Fruit fly (Drosophila melanogaster) whole organism, embryonic: ENCODE data around the gene CG14507.

Source experiments
- CG10462 ChIP-seq: fragments of 200-800 bp; sonication (Bioruptor generic); optimal IDR thresholded peaks from 2 replicates; lab custom pipeline; 2016; ENCODE audit warnings: missing biosample characterization, missing genetic modification characterization
- CG11560 ChIP-seq: fragments of 200-800 bp; sonication (Bioruptor generic); IDR thresholded peaks from 3 replicates; pipeline ENCODE4 v1.3.6; 2022; ENCODE audit warnings: missing biosample characterization, missing genetic modification characterization
- CG16815 ChIP-seq: fragments of 200-800 bp; sonication (Bioruptor generic); optimal IDR thresholded peaks from 3 replicates; lab custom pipeline; 2017; ENCODE audit warnings: missing biosample characterization, mild to moderate bottlenecking, missing genetic modification characterization
- CG1832 ChIP-seq: fragments of 200-800 bp; sonication (Bioruptor generic); optimal IDR thresholded peaks from 2 replicates; lab custom pipeline; 2017; ENCODE audit warnings: missing biosample characterization, mild to moderate bottlenecking, missing genetic modification characterization, inconsistent platforms
- CG2120 ChIP-seq: fragments of 200-800 bp; sonication (Bioruptor generic); optimal IDR thresholded peaks from 3 replicates; lab custom pipeline; 2016; ENCODE audit warnings: missing biosample characterization, missing genetic modification characterization
- CG2202 ChIP-seq: fragments of 200-800 bp; sonication (Bioruptor generic); optimal IDR thresholded peaks from 2 replicates; lab custom pipeline; 2018; ENCODE audit warnings: missing biosample characterization, mild to moderate bottlenecking, missing genetic modification characterization
- CG2678 ChIP-seq: fragments of 200-800 bp; sonication (Bioruptor generic); optimal IDR thresholded peaks from 3 replicates; lab custom pipeline; 2019; ENCODE audit warnings: missing biosample characterization, mild to moderate bottlenecking, missing genetic modification characterization, moderate library complexity
- CG31224 ChIP-seq: fragments of 200-800 bp; sonication (Bioruptor generic); IDR thresholded peaks from 2 replicates; pipeline ENCODE4 v1.3.6; 2022; ENCODE audit warnings: missing biosample characterization, missing genetic modification characterization
- CG3281 ChIP-seq: fragments of 200-800 bp; sonication (Bioruptor generic); optimal IDR thresholded peaks from 3 replicates; lab custom pipeline; 2017; ENCODE audit warnings: missing biosample characterization, mild to moderate bottlenecking, missing genetic modification characterization
- CG4854 ChIP-seq: fragments of 200-800 bp; sonication (Bioruptor generic); optimal IDR thresholded peaks from 2 replicates; lab custom pipeline; 2016; ENCODE audit warnings: missing biosample characterization, missing genetic modification characterization, inconsistent platforms
- CG5180 ChIP-seq: fragments of 200-800 bp; sonication (Bioruptor generic); optimal IDR thresholded peaks from 3 replicates; lab custom pipeline; 2017; ENCODE audit warnings: missing biosample characterization, missing genetic modification characterization, mild to moderate bottlenecking, moderate library complexity, missing genetic modification reagents
- CG6254 ChIP-seq: fragments of 200-800 bp; sonication (Bioruptor generic); optimal IDR thresholded peaks from 3 replicates; lab custom pipeline; 2017; ENCODE audit warnings: mild to moderate bottlenecking, missing biosample characterization, missing genetic modification reagents, missing genetic modification characterization
- CG6765 ChIP-seq: fragments of 200-800 bp; sonication (Bioruptor generic); optimal IDR thresholded peaks from 3 replicates; lab custom pipeline; 2017; ENCODE audit warnings: missing biosample characterization, mild to moderate bottlenecking, missing genetic modification characterization
- CG8359 ChIP-seq: fragments of 200-800 bp; sonication (Bioruptor generic); optimal IDR thresholded peaks from 2 replicates; lab custom pipeline; 2017; ENCODE audit warnings: missing biosample characterization, mild to moderate bottlenecking, missing genetic modification characterization, borderline replicate concordance
- CG9215 ChIP-seq: fragments of 200-800 bp; sonication (Bioruptor generic); IDR thresholded peaks from 2 replicates; pipeline ENCODE4 v1.3.6; 2022; ENCODE audit warnings: missing biosample characterization, missing genetic modification characterization
- CG9797 ChIP-seq: fragments of 200-800 bp; sonication (Bioruptor generic); optimal IDR thresholded peaks from 3 replicates; lab custom pipeline; 2018; ENCODE audit warnings: missing biosample characterization, mild to moderate bottlenecking, missing genetic modification characterization
- CG9932 ChIP-seq: fragments of 200-800 bp; sonication (Bioruptor generic); IDR thresholded peaks from 2 replicates; pipeline ENCODE4 v1.3.6; 2022; ENCODE audit warnings: missing biosample characterization, missing genetic modification characterization
- CoRest ChIP-seq: fragments of 200-800 bp; sonication (Bioruptor generic); optimal IDR thresholded peaks from 3 replicates; lab custom pipeline; 2018; ENCODE audit warnings: missing biosample characterization, mild to moderate bottlenecking, missing genetic modification characterization, moderate library complexity
- Doc3 ChIP-seq: fragments of 200-800 bp; sonication (Bioruptor generic); IDR thresholded peaks from 3 replicates; pipeline ENCODE4 v1.3.6; 2022; ENCODE audit warnings: missing biosample characterization, missing genetic modification characterization; ENCODE audit not compliant: partially characterized antibody
- Gug ChIP-seq: fragments of 200-800 bp; sonication (Bioruptor generic); IDR thresholded peaks from 4 replicates; pipeline ENCODE4 v1.3.6; 2022; ENCODE audit warnings: missing biosample characterization, missing genetic modification characterization
- HLH4C ChIP-seq: fragments of 200-800 bp; sonication (Bioruptor generic); IDR thresholded peaks from 3 replicates; pipeline ENCODE4 v1.3.6; 2022; ENCODE audit warnings: missing biosample characterization, missing genetic modification characterization; ENCODE audit not compliant: partially characterized antibody
- Hr51 ChIP-seq, 2 experiments: fragments of 200-800 bp; sonication (Bioruptor generic); optimal IDR thresholded peaks; 2 replicates in 1 of 2; 3 replicates in 1 of 2; lab custom pipeline; 2016 to 2018; ENCODE audit warnings: missing biosample characterization in 2 of 2, missing genetic modification characterization in 2 of 2, mild to moderate bottlenecking in 1 of 2, moderate library complexity in 1 of 2
- Lhr ChIP-seq: fragments of 200-800 bp; sonication (Bioruptor generic); optimal IDR thresholded peaks from 3 replicates; lab custom pipeline; 2017; ENCODE audit warnings: mild to moderate bottlenecking, missing biosample characterization, missing genetic modification reagents, missing genetic modification characterization
- Meics ChIP-seq: fragments of 200-800 bp; sonication (Bioruptor generic); optimal IDR thresholded peaks from 2 replicates; lab custom pipeline; 2017; ENCODE audit warnings: missing biosample characterization, mild to moderate bottlenecking, missing genetic modification characterization
- Nf-YB ChIP-seq: fragments of 200-800 bp; sonication (Bioruptor generic); optimal IDR thresholded peaks from 3 replicates; lab custom pipeline; 2019; ENCODE audit warnings: missing biosample characterization, mild to moderate bottlenecking, missing genetic modification characterization, moderate library complexity
- Rx ChIP-seq: fragments of 200-800 bp; sonication (Bioruptor generic); IDR thresholded peaks from 2 replicates; pipeline ENCODE4 v1.3.6; 2022; ENCODE audit warnings: missing biosample characterization, missing genetic modification characterization
- Side ChIP-seq: fragments of 200-800 bp; sonication (Bioruptor generic); optimal IDR thresholded peaks from 2 replicates; lab custom pipeline; 2016; ENCODE audit warnings: missing biosample characterization, missing genetic modification characterization
- Six4 ChIP-seq: fragments of 200-800 bp; sonication (Bioruptor generic); optimal IDR thresholded peaks from 2 replicates; lab custom pipeline; 2016; ENCODE audit warnings: missing biosample characterization, missing genetic modification characterization
- Sox100B ChIP-seq: fragments of 200-800 bp; sonication (Bioruptor generic); optimal IDR thresholded peaks from 3 replicates; lab custom pipeline; 2018; ENCODE audit warnings: missing biosample characterization, mild to moderate bottlenecking, missing genetic modification characterization
- Xrp1 ChIP-seq: fragments of 200-800 bp; sonication (Bioruptor generic); IDR thresholded peaks from 2 replicates; pipeline ENCODE4 v1.3.6; 2022; ENCODE audit warnings: missing biosample characterization, missing genetic modification characterization
- ac ChIP-seq: fragments of 200-800 bp; sonication (Bioruptor generic); optimal IDR thresholded peaks from 3 replicates; lab custom pipeline; 2017; ENCODE audit warnings: missing biosample characterization, mild to moderate bottlenecking, missing genetic modification characterization
- amos ChIP-seq: fragments of 200-800 bp; sonication (Bioruptor generic); IDR thresholded peaks from 2 replicates; pipeline ENCODE4 v1.3.6; 2022; ENCODE audit warnings: missing biosample characterization, missing genetic modification characterization; ENCODE audit not compliant: partially characterized antibody
- chif ChIP-seq, 2 experiments: fragments of 200-800 bp; sonication (Bioruptor generic); optimal IDR thresholded peaks; 3 replicates each; lab custom pipeline; 2016; ENCODE audit warnings: missing biosample characterization in 2 of 2, missing genetic modification characterization in 2 of 2
- eve ChIP-seq, 2 experiments: fragments of >200 bp; optimal IDR thresholded peaks; 2 replicates each; lab custom pipeline; 2017; ENCODE audit warnings: missing biosample characterization in 2 of 2, missing genetic modification characterization in 2 of 2
- ewg ChIP-seq: fragments of 200-800 bp; sonication (Bioruptor generic); optimal IDR thresholded peaks from 3 replicates; lab custom pipeline; 2017; ENCODE audit warnings: mild to moderate bottlenecking, missing biosample characterization, missing genetic modification reagents, missing genetic modification characterization
- fd64A ChIP-seq: fragments of 200-800 bp; sonication (Bioruptor generic); optimal IDR thresholded peaks from 3 replicates; lab custom pipeline; 2018; ENCODE audit warnings: missing biosample characterization, mild to moderate bottlenecking, missing genetic modification characterization
- gce ChIP-seq: fragments of 200-800 bp; sonication (Bioruptor generic); IDR thresholded peaks from 3 replicates; pipeline ENCODE4 v1.3.6; 2022; ENCODE audit warnings: missing biosample characterization, missing genetic modification characterization
- gfzf ChIP-seq: fragments of 200-800 bp; sonication (Bioruptor generic); optimal IDR thresholded peaks from 2 replicates; lab custom pipeline; 2016; ENCODE audit warnings: missing biosample characterization, mild to moderate bottlenecking, missing genetic modification characterization, moderate library complexity
- hbn ChIP-seq: fragments of 200-800 bp; sonication (Bioruptor generic); IDR thresholded peaks from 2 replicates; pipeline ENCODE4 v1.3.6; 2022; ENCODE audit warnings: missing biosample characterization, missing genetic modification characterization; ENCODE audit not compliant: partially characterized antibody
- insv ChIP-seq, 2 experiments: fragments of 200-800 bp; sonication (Bioruptor generic); optimal IDR thresholded peaks; 3 replicates each; lab custom pipeline; 2016 to 2018; ENCODE audit warnings: missing biosample characterization in 2 of 2, missing genetic modification characterization in 2 of 2
- lola ChIP-seq, 3 experiments: fragments of >200 bp in 2 of 3; fragments of 200-800 bp in 1 of 3; sonication (Bioruptor generic) in 1 of 3; optimal IDR thresholded peaks; 2 replicates each; lab custom pipeline; 2017 to 2019; ENCODE audit warnings: missing biosample characterization in 3 of 3, missing genetic modification characterization in 3 of 3, mild to moderate bottlenecking in 1 of 3, moderate library complexity in 1 of 3
- pzg ChIP-seq: fragments of 200-800 bp; sonication (Bioruptor generic); optimal IDR thresholded peaks from 3 replicates; lab custom pipeline; 2018; ENCODE audit warnings: missing biosample characterization, mild to moderate bottlenecking, missing genetic modification characterization, moderate library complexity
- rib ChIP-seq: fragments of 200-800 bp; sonication (Bioruptor generic); IDR thresholded peaks from 2 replicates; pipeline ENCODE4 v1.3.6; 2022; ENCODE audit warnings: missing biosample characterization, missing genetic modification characterization
- salm ChIP-seq: fragments of 200-800 bp; sonication (Bioruptor generic); optimal IDR thresholded peaks from 2 replicates; lab custom pipeline; 2018; ENCODE audit warnings: missing biosample characterization, mild to moderate bottlenecking, missing genetic modification characterization
- slp2 ChIP-seq: fragments of 200-800 bp; sonication (Bioruptor generic); optimal IDR thresholded peaks from 2 replicates; lab custom pipeline; 2016; ENCODE audit warnings: missing biosample characterization, missing genetic modification characterization
- sr ChIP-seq: fragments of 200-800 bp; sonication (Bioruptor generic); IDR thresholded peaks from 3 replicates; pipeline ENCODE4 v1.3.6; 2022; ENCODE audit warnings: missing biosample characterization, missing genetic modification characterization
- stc ChIP-seq: fragments of 200-800 bp; sonication (Bioruptor generic); IDR thresholded peaks from 2 replicates; pipeline ENCODE4 v1.3.6; 2022; ENCODE audit warnings: missing biosample characterization, missing genetic modification characterization
- tin ChIP-seq: fragments of 200-800 bp; sonication (Bioruptor generic); optimal IDR thresholded peaks from 3 replicates; lab custom pipeline; 2016; ENCODE audit warnings: missing biosample characterization, missing genetic modification characterization
- wor ChIP-seq: fragments of 200-800 bp; sonication (Bioruptor generic); IDR thresholded peaks from 2 replicates; pipeline ENCODE4 v1.3.6; 2022; ENCODE audit warnings: missing biosample characterization, missing genetic modification characterization

CG14507 gene

DNA sequence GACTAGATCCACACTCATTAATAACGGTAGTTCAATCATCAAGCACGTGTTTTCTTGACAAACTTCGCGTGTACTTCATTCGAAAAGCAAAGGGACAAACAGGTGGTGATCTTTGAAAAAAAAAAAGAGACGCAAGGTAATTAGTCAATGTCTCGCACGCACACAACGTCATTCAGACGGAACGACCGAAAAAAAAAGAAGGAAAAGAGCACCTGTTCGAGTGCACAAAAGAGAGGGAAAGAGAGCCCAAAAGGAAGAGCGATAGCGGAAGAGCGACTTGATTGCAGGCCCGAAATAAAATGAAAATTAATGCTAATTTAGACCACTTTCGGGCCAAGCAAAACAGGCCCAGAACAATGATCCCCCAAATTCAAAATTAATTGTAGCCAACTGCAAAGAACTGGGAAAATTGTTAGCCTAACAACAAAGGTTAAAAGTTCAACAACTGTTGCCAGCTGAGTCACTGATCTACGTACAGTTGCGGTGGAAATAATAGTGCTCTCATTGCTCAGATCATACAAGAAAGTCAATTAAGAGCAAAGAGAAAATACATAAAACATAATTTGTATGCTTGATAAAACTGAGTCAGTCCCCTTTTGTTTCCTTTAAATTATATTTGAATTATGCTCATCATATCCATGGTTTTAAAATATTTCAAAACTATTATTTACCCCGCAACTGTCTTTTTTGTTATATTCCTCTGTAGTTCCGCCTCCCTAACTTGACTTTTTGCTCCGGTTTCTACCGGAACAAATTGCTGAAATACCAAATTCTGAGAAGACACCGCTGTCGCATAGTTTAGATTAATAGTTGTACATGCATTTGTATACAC is 11.7 kb downstream of the CG14507 start (continued):
- no peak for TF ChIP-seq lola (GFP tag; optimal IDR thresholded peaks at IDR 0.05; lab: Kevin White, UChicago)
- TF ChIP-seq CG8359 (GFP tag; lab: Kevin White, UChicago), result no peak
- TF ChIP-seq tin (GFP tag; lab: Kevin White, UChicago), result no peak
- no peak for TF ChIP-seq CG10462 (GFP tag; lab: Kevin White, UChicago)
- TF ChIP-seq Gug (GFP tag; lab: Robert Waterston, UW), result no peak
- TF ChIP-seq Rx (GFP tag; lab: Robert Waterston, UW), result no peak
- TF ChIP-seq CG2202 (tag; lab: Kevin White, UChicago), result no peak
- no peak for TF ChIP-seq chif (GFP tag; optimal IDR thresholded peaks at IDR 0.05; lab: Kevin White, UChicago)
- TF ChIP-seq CG9932 (GFP tag; lab: Robert Waterston, UW), result no peak
- no peak for TF ChIP-seq sr (GFP tag; lab: Robert Waterston, UW)
- peak; percentile 4 for TF ChIP-seq Six4
- TF ChIP-seq Meics, result peak; percentile 12
- no peak for TF ChIP-seq eve (GFP tag; optimal IDR thresholded peaks at IDR 0.05; lab: Kevin White, UChicago)
- TF ChIP-seq ac, result peak; percentile 24
- no peak for TF ChIP-seq insv (GFP tag; optimal IDR thresholded peaks at IDR 0.05; lab: Kevin White, UChicago)
- no peak for TF ChIP-seq hbn
- peak; percentile 26 for TF ChIP-seq CG2120
- no peak for TF ChIP-seq Sox100B
- no peak for TF ChIP-seq HLH4C (GFP tag; lab: Robert Waterston, UW)
- no peak for TF ChIP-seq pzg (GFP tag; lab: Kevin White, UChicago)
- no peak for TF ChIP-seq salm (tag; lab: Kevin White, UChicago)
- no peak for TF ChIP-seq amos (GFP tag; lab: Robert Waterston, UW)
- no peak for TF ChIP-seq CG4854 (GFP tag; lab: Kevin White, UChicago)
- TF ChIP-seq rib (GFP tag; lab: Robert Waterston, UW), result no peak
- no peak for TF ChIP-seq Xrp1
- TF ChIP-seq fd64A (GFP tag; lab: Kevin White, UChicago), result no peak
- no peak for TF ChIP-seq Side (GFP tag; lab: Kevin White, UChicago)
- no peak for TF ChIP-seq slp2 (GFP tag; lab: Kevin White, UChicago)
- TF ChIP-seq CG1832, result no peak
- no peak for TF ChIP-seq CG5180 (GFP tag; lab: Kevin White, UChicago)
- 0 out of 2 replicates have a peak, but pooled peaks have one; percentile 18 for TF ChIP-seq stc (GFP tag; lab: Robert Waterston, UW)
- no peak for TF ChIP-seq CG6765
- peak; percentile 27 for TF ChIP-seq CG2678
- TF ChIP-seq gce, result no peak
- TF ChIP-seq CG31224, result no peak
- no peak for TF ChIP-seq Lhr (GFP tag; lab: Kevin White, UChicago)
- peak; percentile 14 for TF ChIP-seq CG3281 (GFP tag; lab: Kevin White, UChicago)
- TF ChIP-seq CG9797, result no peak
- no peak for TF ChIP-seq gfzf (GFP tag; lab: Kevin White, UChicago)
- TF ChIP-seq CoRest, result no peak
- peak in 1 of 2 experiments; percentile 10 for TF ChIP-seq Hr51 (GFP tag; optimal IDR thresholded peaks at IDR 0.05; lab: Kevin White, UChicago)
- TF ChIP-seq CG16815 (GFP tag; lab: Kevin White, UChicago), result no peak
- TF ChIP-seq CG11560, result no peak
- TF ChIP-seq ewg, result no peak
- TF ChIP-seq CG9215 (GFP tag; lab: Robert Waterston, UW), result no peak
- TF ChIP-seq Nf-YB (GFP tag; lab: Kevin White, UChicago), result no peak
- no peak for TF ChIP-seq CG6254 (GFP tag; lab: Kevin White, UChicago)
- TF ChIP-seq Doc3 (GFP tag; lab: Robert Waterston, UW), result no peak
- no peak for TF ChIP-seq wor
